Worm (Caenorhabditis elegans): ENCODE data around the gene C03E10.3.

The C03E10.3 gene

ce11 chrV:11290888-11291287 lies 4.7 kb downstream of the C03E10.3 start, which contains the start of gene C03E10.1:
C03E10.1 (plus strand) TSS chrV:11291188.
- no peak for TF ChIP-seq nhr-237 (tag; optimal IDR thresholded peaks at IDR 0.05)
- no peak for TF ChIP-seq F13H6.1 (tag; optimal IDR thresholded peaks at IDR 0.05)
- TF ChIP-seq unc-39 (tag; optimal IDR thresholded peaks at IDR 0.05): no peak

ce11 chrV:11292682-11293081 lies 6.5 kb downstream of the C03E10.3 start:
- TF ChIP-seq zag-1 (tag; optimal IDR thresholded peaks at IDR 0.05) (no peak), sma-9 (GFP tag; optimal IDR thresholded peaks at IDR 0.05) (no peak), sma-9 (tag; optimal IDR thresholded peaks at IDR 0.05) (no peak), ceh-16 (tag; optimal IDR thresholded peaks at IDR 0.05) (no peak), mbf-1 (tag; optimal IDR thresholded peaks at IDR 0.05) (no peak), elt-1 (tag; optimal IDR thresholded peaks at IDR 0.05) (no peak), ama-1 (optimal IDR thresholded peaks at IDR 0.05) (no peak), peb-1 (tag; optimal IDR thresholded peaks at IDR 0.05) (no peak), C34F6.9 (tag; optimal IDR thresholded peaks at IDR 0.05) (no peak), nhr-6 (tag; optimal IDR thresholded peaks at IDR 0.05) (no peak), dmd-4 (tag; optimal IDR thresholded peaks at IDR 0.05) (no peak), fos-1 (tag; optimal IDR thresholded peaks at IDR 0.05) (no peak)

ce11 chrV:11294393-11294792 lies 8.2 kb downstream of the C03E10.3 start, which contains the start of gene T03F7.6:
T03F7.6 (plus strand) TSS chrV:11294693.
- TF ChIP-seq nhr-129 (tag; optimal IDR thresholded peaks at IDR 0.05) (no peak), C34F6.9 (tag; optimal IDR thresholded peaks at IDR 0.05) (no peak)

- no peak for TF ChIP-seq lin-11 (tag; optimal IDR thresholded peaks at IDR 0.05)
- no peak for TF ChIP-seq sma-9 (GFP tag; optimal IDR thresholded peaks at IDR 0.05)
- TF ChIP-seq sma-9 (tag; optimal IDR thresholded peaks at IDR 0.05): no peak
- TF ChIP-seq Y55F3AM.14 (GFP tag; optimal IDR thresholded peaks at IDR 0.05): no peak
- no peak for TF ChIP-seq mbf-1 (tag; optimal IDR thresholded peaks at IDR 0.05)
- TF ChIP-seq ceh-82 (tag; optimal IDR thresholded peaks at IDR 0.05): no peak
- TF ChIP-seq gmeb-1 (tag; optimal IDR thresholded peaks at IDR 0.05): no peak
- no peak for TF ChIP-seq elt-3 (tag; optimal IDR thresholded peaks at IDR 0.05)
- TF ChIP-seq nhr-10 (tag; optimal IDR thresholded peaks at IDR 0.05): no peak
- TF ChIP-seq alr-1 (tag; optimal IDR thresholded peaks at IDR 0.05): no peak
Measured at ce11 chrV:11298632-11299031, 12.4 kb downstream of the C03E10.3 start, which contains the start of gene T03F7.5. T03F7.5 (minus strand) TSS chrV:11298732.

ce11 chrV:11299406-11299805 lies 13.2 kb downstream of the C03E10.3 start:
- TF ChIP-seq gmeb-1 (tag; optimal IDR thresholded peaks at IDR 0.05) (no peak), R02D3.7 (tag; optimal IDR thresholded peaks at IDR 0.05) (no peak), sma-9 (GFP tag; optimal IDR thresholded peaks at IDR 0.05) (no peak), sma-9 (tag; optimal IDR thresholded peaks at IDR 0.05) (no peak), dmd-4 (tag; optimal IDR thresholded peaks at IDR 0.05) (no peak), alr-1 (tag; optimal IDR thresholded peaks at IDR 0.05) (no peak), lsy-2 (tag; optimal IDR thresholded peaks at IDR 0.05) (no peak), sem-4 (tag; optimal IDR thresholded peaks at IDR 0.05) (no peak), ceh-82 (tag; optimal IDR thresholded peaks at IDR 0.05) (no peak), Y55F3AM.14 (GFP tag; optimal IDR thresholded peaks at IDR 0.05) (no peak), mdl-1 (tag; optimal IDR thresholded peaks at IDR 0.05) (no peak), elt-3 (tag; optimal IDR thresholded peaks at IDR 0.05) (no peak), ama-1 (optimal IDR thresholded peaks at IDR 0.05) (no peak), lin-13 (GFP tag; optimal IDR thresholded peaks at IDR 0.05) (no peak), F13H6.1 (tag; optimal IDR thresholded peaks at IDR 0.05) (no peak), mab-5 (tag; optimal IDR thresholded peaks at IDR 0.05) (no peak), nhr-25 (tag; optimal IDR thresholded peaks at IDR 0.05) (no peak)

ce11 chrV:11300539-11300938 lies 14.3 kb downstream of the C03E10.3 start, which contains the start of gene srh-47:
srh-47 (minus strand) TSS chrV:11300639.
- TF ChIP-seq nhr-23 (tag; optimal IDR thresholded peaks at IDR 0.05) (no peak), aly-2 (tag; optimal IDR thresholded peaks at IDR 0.05) (no peak), sma-3 (GFP tag; optimal IDR thresholded peaks at IDR 0.05) (no peak), nhr-12 (tag; optimal IDR thresholded peaks at IDR 0.05) (no peak), fos-1 (tag; optimal IDR thresholded peaks at IDR 0.05) (no peak), ama-1 (optimal IDR thresholded peaks at IDR 0.05) (no peak), snpc-4 (tag; optimal IDR thresholded peaks at IDR 0.05) (no peak), ceh-82 (tag; optimal IDR thresholded peaks at IDR 0.05) (no peak), ZK546.5 (tag; optimal IDR thresholded peaks at IDR 0.05) (no peak), R02D3.7 (tag; optimal IDR thresholded peaks at IDR 0.05) (no peak), gmeb-1 (tag; optimal IDR thresholded peaks at IDR 0.05) (no peak), sma-9 (GFP tag; optimal IDR thresholded peaks at IDR 0.05) (no peak), sma-9 (tag; optimal IDR thresholded peaks at IDR 0.05) (no peak), C34F6.9 (tag; optimal IDR thresholded peaks at IDR 0.05) (no peak), skn-1 (tag; optimal IDR thresholded peaks at IDR 0.05) (no peak), alr-1 (tag; optimal IDR thresholded peaks at IDR 0.05) (no peak), elt-1 (tag; optimal IDR thresholded peaks at IDR 0.05) (no peak), Y55F3AM.14 (GFP tag; optimal IDR thresholded peaks at IDR 0.05) (no peak)
